Worm (Caenorhabditis elegans): ENCODE results near the gene C17H12.12.

The C17H12.12 gene

DNA sequence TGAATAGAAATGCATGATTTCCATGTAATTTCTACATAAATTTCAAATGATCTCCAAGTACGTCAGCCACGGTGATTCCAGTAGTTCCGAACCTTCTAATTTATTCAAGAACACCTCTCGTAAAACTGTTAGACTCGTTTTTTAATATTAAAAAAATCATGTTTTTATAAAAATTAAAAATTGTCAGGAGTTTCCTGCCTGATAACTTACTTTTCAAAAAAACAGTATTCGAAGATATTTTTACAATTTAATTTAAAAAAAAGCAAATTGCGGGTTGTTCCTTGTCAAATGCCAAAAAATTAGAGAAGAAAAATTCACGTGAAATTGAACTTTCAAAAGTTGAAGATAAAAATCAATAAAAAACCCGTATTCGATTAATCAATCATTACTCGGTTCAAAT, at the start of gene C17H12.12, which contains the start of gene C17H12.3:
C17H12.12 (plus strand) TSS at position 396 of the 400 bp plus-strand sequence.
C17H12.3 (minus strand) TSS at position 101 of the 400 bp plus-strand sequence.
- TF ChIP-seq pax-3 (tag; optimal IDR thresholded peaks at IDR 0.05) (no peak), grh-1 (GFP tag; IDR thresholded peaks at IDR 0.05) (no peak), sptf-1 (tag; optimal IDR thresholded peaks at IDR 0.05) (no peak), unc-62 (GFP tag; optimal IDR thresholded peaks at IDR 0.05) (no peak), efl-1 (optimal IDR thresholded peaks at IDR 0.05) (no peak), efl-1 (GFP tag; optimal IDR thresholded peaks at IDR 0.05 in 1 of 2) (no peak), lin-39 (tag; optimal IDR thresholded peaks at IDR 0.05) (no peak), nhr-47 (tag; optimal IDR thresholded peaks at IDR 0.05) (no peak), nhr-85 (tag) (no peak), nhr-76 (tag; optimal IDR thresholded peaks at IDR 0.05) (no peak), skn-1 (tag; optimal IDR thresholded peaks at IDR 0.05) (no peak), ceh-88 (GFP tag; IDR thresholded peaks at IDR 0.05) (no peak), pag-3 (tag; optimal IDR thresholded peaks at IDR 0.05; ENCODE audit: borderline replicate concordance, insufficient read depth) (no peak), F16B12.6 (tag; optimal IDR thresholded peaks at IDR 0.05) (no peak), snu-23 (GFP tag; optimal IDR thresholded peaks at IDR 0.05) (no peak), nhr-12 (tag; optimal IDR thresholded peaks at IDR 0.05) (no peak), ztf-11 (tag; optimal IDR thresholded peaks at IDR 0.05) (no peak)

DNA sequence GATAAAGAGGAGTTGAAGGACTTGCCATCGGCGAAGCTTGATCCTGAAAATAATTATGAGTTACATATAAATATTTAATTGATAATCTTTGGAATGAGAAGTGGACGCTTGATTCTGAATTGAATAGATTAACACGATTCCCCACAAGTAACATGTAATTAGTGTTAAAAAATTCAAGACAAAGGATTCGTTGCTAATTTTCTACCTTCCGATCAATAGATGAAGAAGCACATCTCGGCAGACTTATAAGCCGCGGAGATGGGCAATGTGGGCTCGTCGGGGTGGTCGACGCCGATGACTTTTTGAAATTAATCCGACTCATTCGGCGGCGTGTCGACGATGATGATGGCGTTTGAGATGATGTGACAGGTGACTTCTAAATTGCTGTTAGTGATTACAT, 48.6 kb upstream of the C17H12.12 start:
- TF ChIP-seq efl-1 (optimal IDR thresholded peaks at IDR 0.05) = no peak
- peak in 1 of 2 experiments; percentile 76 for TF ChIP-seq efl-1 (GFP tag; optimal IDR thresholded peaks at IDR 0.05 in 1 of 2)
- TF ChIP-seq fkh-10 (GFP tag; optimal IDR thresholded peaks at IDR 0.05) = no peak

DNA sequence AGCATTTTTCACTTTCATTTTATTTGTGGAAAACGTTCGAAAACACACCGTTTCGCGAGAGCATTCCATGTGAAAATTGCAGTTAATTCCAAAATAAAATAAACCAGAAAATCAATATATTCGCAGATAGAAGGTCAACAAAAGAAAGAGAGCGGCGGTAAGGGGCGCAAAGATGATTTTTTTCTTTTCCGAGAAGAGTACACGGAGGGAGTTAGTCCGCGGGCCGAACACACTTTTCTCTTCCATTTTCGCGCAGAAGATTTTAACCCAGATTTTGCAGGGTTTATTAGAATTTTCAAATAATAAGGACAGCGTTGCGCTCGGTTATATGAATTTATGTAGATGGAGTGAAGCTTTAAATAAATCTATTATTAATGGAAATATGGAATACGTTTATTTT, 48.1 kb upstream of the C17H12.12 start:
- TF ChIP-seq lin-13 (GFP tag; optimal IDR thresholded peaks at IDR 0.05) = peak; percentile 16
- TF ChIP-seq aha-1 (tag; optimal IDR thresholded peaks at IDR 0.05) = no peak
- TF ChIP-seq elt-3 (tag; optimal IDR thresholded peaks at IDR 0.05) = no peak
- peak; percentile 26 for TF ChIP-seq nhr-19 (GFP tag; conservative IDR thresholded peaks at IDR 0.05)
- TF ChIP-seq lin-14 (GFP tag; optimal IDR thresholded peaks at IDR 0.05) = peak; percentile 51
- peak; percentile 30 for TF ChIP-seq swsn-7 (tag; optimal IDR thresholded peaks at IDR 0.05)
- no peak for TF ChIP-seq pag-3 (tag; optimal IDR thresholded peaks at IDR 0.05; ENCODE audit: borderline replicate concordance, insufficient read depth)
- peak; percentile 50 for TF ChIP-seq blmp-1 (tag; optimal IDR thresholded peaks at IDR 0.05)
- TF ChIP-seq nhr-12 (tag; optimal IDR thresholded peaks at IDR 0.05) = no peak
- peak; percentile 9 for TF ChIP-seq C04F5.9 (tag; optimal IDR thresholded peaks at IDR 0.05)
- TF ChIP-seq nhr-237 (tag; optimal IDR thresholded peaks at IDR 0.05) = no peak
- peak; percentile 44 for TF ChIP-seq tbx-2 (tag; optimal IDR thresholded peaks at IDR 0.05)
- peak in 1 of 2 experiments; percentile 20 for TF ChIP-seq lin-35 (GFP tag; optimal IDR thresholded peaks at IDR 0.05)
- TF ChIP-seq rnt-1 (tag; optimal IDR thresholded peaks at IDR 0.05) = peak; percentile 88
- no peak for TF ChIP-seq alr-1 (tag; optimal IDR thresholded peaks at IDR 0.05; ENCODE audit: borderline replicate concordance)
- TF ChIP-seq unc-62 (GFP tag; optimal IDR thresholded peaks at IDR 0.05) = no peak
- peak; percentile 59 for TF ChIP-seq nhr-71 (tag; optimal IDR thresholded peaks at IDR 0.05)
- no peak for TF ChIP-seq fkh-8 (tag; optimal IDR thresholded peaks at IDR 0.05)
- peak; percentile 48 for TF ChIP-seq irx-1 (tag; optimal IDR thresholded peaks at IDR 0.05)
- no peak for TF ChIP-seq lin-39 (tag; optimal IDR thresholded peaks at IDR 0.05)
- peak; percentile 47 for TF ChIP-seq nhr-47 (tag; optimal IDR thresholded peaks at IDR 0.05)
- TF ChIP-seq ama-1 (optimal IDR thresholded peaks at IDR 0.05) = no peak
- TF ChIP-seq skn-1 (tag; optimal IDR thresholded peaks at IDR 0.05) = peak; percentile 9
- no peak for TF ChIP-seq fkh-4 (tag; optimal IDR thresholded peaks at IDR 0.05; ENCODE audit: borderline replicate concordance)
- peak; percentile 8 to 42 for TF ChIP-seq lsy-2 (tag; optimal IDR thresholded peaks at IDR 0.05)
- TF ChIP-seq ceh-63 (GFP tag; optimal IDR thresholded peaks at IDR 0.05) = no peak
- no peak for TF ChIP-seq hpl-2 (GFP tag; optimal IDR thresholded peaks at IDR 0.05)
- TF ChIP-seq aly-2 (tag; optimal IDR thresholded peaks at IDR 0.05) = no peak
- peak in 1 of 2 experiments; percentile 47 for TF ChIP-seq ztf-11 (tag; optimal IDR thresholded peaks at IDR 0.05)
- no peak for TF ChIP-seq C34B4.2 (tag; optimal IDR thresholded peaks at IDR 0.05)
- no peak for TF ChIP-seq jun-1 (tag; optimal IDR thresholded peaks at IDR 0.05)
- no peak for TF ChIP-seq unc-86 (tag; optimal IDR thresholded peaks at IDR 0.05)
- TF ChIP-seq nhr-77 (tag; optimal IDR thresholded peaks at IDR 0.05) = no peak
- no peak for TF ChIP-seq fos-1 (tag; optimal IDR thresholded peaks at IDR 0.05)
- no peak for TF ChIP-seq sup-37 (GFP tag; optimal IDR thresholded peaks at IDR 0.05)
- TF ChIP-seq efl-1 (optimal IDR thresholded peaks at IDR 0.05) = peak in 1 of 2 experiments; percentile 37
- peak; percentile 24 to 71 for TF ChIP-seq efl-1 (GFP tag; optimal IDR thresholded peaks at IDR 0.05 in 1 of 2)
- TF ChIP-seq fkh-10 (GFP tag; optimal IDR thresholded peaks at IDR 0.05) = no peak
- peak; percentile 47 for TF ChIP-seq nhr-90 (tag; optimal IDR thresholded peaks at IDR 0.05; ENCODE audit: poor library complexity)
- TF ChIP-seq isw-1 (GFP tag; IDR thresholded peaks at IDR 0.05) = no peak

All from whole organism, L1 larva.